Fruit fly (Drosophila melanogaster) whole organism, wandering third instar larva: ENCODE measurements around the gene CG42322.
A peak's percentile ranks its signal among the peaks of the same experiment; 100 is the strongest.

Experiments
- CG9705 ChIP-seq: fragments of 200-800 bp; sonication (Bioruptor generic); optimal IDR thresholded peaks from 2 replicates; lab custom pipeline; 2018; ENCODE audit warnings: missing biosample characterization, mild to moderate bottlenecking, missing genetic modification characterization
- Dfd ChIP-seq: fragments of >200 bp; optimal IDR thresholded peaks from 2 replicates; lab custom pipeline; 2017; ENCODE audit warnings: missing biosample characterization, missing genetic modification characterization
- GATAd ChIP-seq: sonication (Bioruptor generic); optimal IDR thresholded peaks from 2 replicates; lab custom pipeline; 2016; ENCODE audit warnings: missing biosample characterization, missing genetic modification characterization
- HLH106 ChIP-seq: fragments of 200-800 bp; optimal IDR thresholded peaks from 3 replicates; lab custom pipeline; 2019; ENCODE audit warnings: missing biosample characterization, mild to moderate bottlenecking, missing genetic modification characterization, moderate library complexity
- Hr78 ChIP-seq: fragments of >200 bp; optimal IDR thresholded peaks from 2 replicates; lab custom pipeline; 2017; ENCODE audit warnings: missing biosample characterization, missing genetic modification characterization
- OdsH ChIP-seq: fragments of 200-800 bp; sonication (Bioruptor generic); optimal IDR thresholded peaks from 2 replicates; lab custom pipeline; 2016; ENCODE audit warnings: missing biosample characterization, mild to moderate bottlenecking, missing genetic modification characterization
- Vsx2 ChIP-seq: fragments of 200-300, 225-300 bp; sonication (Bioruptor generic); optimal IDR thresholded peaks from 2 replicates; lab custom pipeline; 2018; ENCODE audit warnings: missing biosample characterization, missing genetic modification characterization; ENCODE audit not compliant: partially characterized antibody
- br ChIP-seq: fragments of 200-800 bp; sonication (Bioruptor generic); optimal IDR thresholded peaks from 2 replicates; lab custom pipeline; 2016; ENCODE audit warnings: missing biosample characterization, missing genetic modification characterization
- brk ChIP-seq: fragments of 200-800 bp; sonication (Bioruptor generic); optimal IDR thresholded peaks from 2 replicates; lab custom pipeline; 2016; ENCODE audit warnings: missing biosample characterization, mild to moderate bottlenecking, missing genetic modification characterization
- dmrt93B ChIP-seq: fragments of 200-800 bp; sonication (Bioruptor generic); optimal IDR thresholded peaks from 2 replicates; lab custom pipeline; 2018; ENCODE audit warnings: missing biosample characterization, mild to moderate bottlenecking, missing genetic modification characterization
- dsf ChIP-seq: sonication (Bioruptor generic); optimal IDR thresholded peaks from 2 replicates; lab custom pipeline; 2016; ENCODE audit warnings: missing biosample characterization, missing genetic modification characterization, borderline replicate concordance
- jim ChIP-seq: fragments of 175-275, 200-325 bp; sonication (Bioruptor generic); optimal IDR thresholded peaks from 2 replicates; lab custom pipeline; 2016; ENCODE audit warnings: missing biosample characterization, mild to moderate bottlenecking, missing genetic modification characterization
- lola ChIP-seq: fragments of >200 bp; optimal IDR thresholded peaks from 2 replicates; lab custom pipeline; 2017; ENCODE audit warnings: missing biosample characterization, missing genetic modification characterization
- psq ChIP-seq: fragments of 200-800 bp; sonication (Bioruptor generic); optimal IDR thresholded peaks from 3 replicates; lab custom pipeline; 2017; ENCODE audit warnings: missing biosample characterization, mild to moderate bottlenecking, missing genetic modification characterization, moderate library complexity
- rgr ChIP-seq: fragments of 200-800 bp; sonication (Bioruptor generic); optimal IDR thresholded peaks from 3 replicates; lab custom pipeline; 2016; ENCODE audit warnings: missing biosample characterization, mild to moderate bottlenecking, missing genetic modification characterization
- sage ChIP-seq: fragments of 200-800 bp; sonication (Bioruptor generic); optimal IDR thresholded peaks from 2 replicates; lab custom pipeline; 2016; ENCODE audit warnings: missing biosample characterization, mild to moderate bottlenecking, missing genetic modification characterization
- sv ChIP-seq: fragments of 200-800 bp; sonication (Bioruptor generic); optimal IDR thresholded peaks from 3 replicates; lab custom pipeline; 2016; ENCODE audit warnings: missing biosample characterization, missing genetic modification characterization
- usp ChIP-seq: fragments of >200 bp; optimal IDR thresholded peaks from 2 replicates; lab custom pipeline; 2017; ENCODE audit warnings: missing biosample characterization, missing genetic modification characterization

Gene CG42322

DNA sequence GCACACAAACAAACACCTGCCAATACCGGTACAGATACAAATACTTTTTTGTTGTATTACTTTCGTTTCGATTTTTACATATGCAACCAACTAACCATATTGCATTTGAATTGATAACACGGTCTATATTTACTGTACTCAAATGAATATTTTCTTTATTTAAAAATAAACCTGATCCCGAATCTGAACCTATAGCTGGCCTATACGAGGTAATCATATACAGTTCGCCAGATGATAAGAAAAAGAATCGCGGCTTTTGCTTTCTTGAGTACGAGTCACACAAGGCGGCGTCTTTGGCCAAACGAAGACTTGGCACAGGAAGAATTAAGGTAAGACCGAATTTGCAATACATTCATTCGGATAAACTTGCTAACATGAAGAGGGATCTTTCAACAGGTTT is 57.0 kb downstream of the CG42322 start:
- TF ChIP-seq brk (GFP tag; lab: Kevin White, UChicago) (no peak), CG9705 (GFP tag; lab: Kevin White, UChicago) (no peak), GATAd (GFP tag; lab: Kevin White, UChicago) (no peak), sv (GFP tag; lab: Kevin White, UChicago) (no peak), HLH106 (no peak), dsf (GFP tag; lab: Kevin White, UChicago) (no peak), jim (no peak), psq (no peak), sage (GFP tag; lab: Kevin White, UChicago) (no peak), Vsx2 (GFP tag; lab: Kevin White, UChicago) (no peak), Hr78 (no peak), OdsH (GFP tag; lab: Kevin White, UChicago) (no peak), br (GFP tag; lab: Kevin White, UChicago) (no peak), dmrt93B (GFP tag; lab: Kevin White, UChicago) (no peak)

DNA sequence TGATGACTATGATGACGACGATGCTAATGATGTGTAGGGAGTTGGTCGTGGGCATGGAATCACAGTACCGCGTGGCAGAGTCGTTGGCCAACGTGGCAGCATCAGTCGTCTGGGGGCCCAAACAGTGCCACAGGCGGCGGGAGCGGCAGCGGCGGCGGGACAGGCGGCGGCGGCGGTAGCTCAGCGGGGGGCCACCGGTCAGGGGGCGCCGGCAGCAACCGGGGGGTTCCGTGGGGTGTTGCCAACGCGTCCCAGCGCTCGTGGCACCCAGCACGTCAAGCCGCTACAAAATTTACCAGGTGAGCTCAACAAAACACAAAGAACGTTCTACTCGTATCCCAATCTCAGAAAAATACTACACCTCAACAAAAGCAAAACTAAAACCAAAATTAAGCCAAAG is 62.3 kb downstream of the CG42322 start:
- TF ChIP-seq br (GFP tag; lab: Kevin White, UChicago), result no peak
- no peak for TF ChIP-seq rgr (GFP tag; lab: Kevin White, UChicago)
- peak; percentile 98 for TF ChIP-seq Dfd (GFP tag; lab: Kevin White, UChicago)
- TF ChIP-seq usp, result no peak
- no peak for TF ChIP-seq lola
- TF ChIP-seq sage (GFP tag; lab: Kevin White, UChicago), result no peak
